Fruit fly (Drosophila melanogaster) Kc167 (cell line): ENCODE measurements around the gene CG14770.

Experiments
- Myc ChIP-seq: fragments of >200 bp; optimal IDR thresholded peaks from 2 replicates; lab custom pipeline; 2017; ENCODE audit warnings: missing external identifiers
- Sin3A ChIP-seq: fragments of >200 bp; optimal IDR thresholded peaks from 2 replicates; lab custom pipeline; 2018; ENCODE audit warnings: missing external identifiers
- h ChIP-seq: fragments of >200 bp; optimal IDR thresholded peaks from 3 replicates; lab custom pipeline; 2018; ENCODE audit warnings: missing external identifiers
- insv ChIP-seq: fragments of >200 bp; optimal IDR thresholded peaks from 3 replicates; lab custom pipeline; 2018; ENCODE audit warnings: missing external identifiers
- psq ChIP-seq: fragments of >200 bp; optimal IDR thresholded peaks from 2 replicates; lab custom pipeline; 2017; ENCODE audit warnings: missing external identifiers
- ttk ChIP-seq: sonication (Bioruptor generic); optimal IDR thresholded peaks from 2 replicates; lab custom pipeline; 2017; ENCODE audit warnings: missing external identifiers

The CG14770 gene

dm6 chrX:1368949-1369348 lies at the start of gene CG14770:
Gene CG14770 (plus strand): TSS chrX:1369249.
- no peak for TF ChIP-seq h
- no peak for TF ChIP-seq insv
- no peak for TF ChIP-seq Sin3A
- TF ChIP-seq ttk (lab: Kevin White, UChicago): no peak
- TF ChIP-seq Myc (lab: Kevin White, UChicago): no peak
- TF ChIP-seq psq: no peak

dm6 chrX:1320144-1320981 lies 48.7 kb upstream of the CG14770 start:
- no peak for TF ChIP-seq h

DNA sequence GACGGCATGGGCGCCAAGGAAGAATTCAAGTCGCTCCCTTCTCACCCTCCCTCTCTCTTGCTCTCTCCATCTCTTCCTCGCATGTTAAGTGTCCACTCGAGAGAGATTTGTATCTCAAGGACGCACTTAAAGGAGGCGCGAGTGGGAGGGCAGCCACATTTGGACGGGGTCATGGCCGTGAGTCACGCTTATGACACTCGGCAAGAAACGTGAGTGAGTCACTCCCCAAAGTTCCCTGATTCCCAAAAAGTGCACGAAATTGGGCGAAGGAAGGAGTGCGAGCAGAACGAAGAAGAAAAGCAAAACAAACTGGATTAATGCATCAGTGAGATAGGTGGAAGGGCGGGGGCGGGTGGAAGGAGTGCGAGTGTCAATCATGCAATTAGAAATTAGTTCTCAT lies 48.0 kb upstream of the CG14770 start:
- TF ChIP-seq Myc (lab: Kevin White, UChicago) (no peak), h (no peak), Sin3A (no peak), insv (no peak), psq (no peak), ttk (lab: Kevin White, UChicago) (no peak)

- TF ChIP-seq Myc (lab: Kevin White, UChicago) (no peak), insv (no peak), h (no peak)
Measured at dm6 chrX:1321664-1322063, 47.4 kb upstream of the CG14770 start.

DNA sequence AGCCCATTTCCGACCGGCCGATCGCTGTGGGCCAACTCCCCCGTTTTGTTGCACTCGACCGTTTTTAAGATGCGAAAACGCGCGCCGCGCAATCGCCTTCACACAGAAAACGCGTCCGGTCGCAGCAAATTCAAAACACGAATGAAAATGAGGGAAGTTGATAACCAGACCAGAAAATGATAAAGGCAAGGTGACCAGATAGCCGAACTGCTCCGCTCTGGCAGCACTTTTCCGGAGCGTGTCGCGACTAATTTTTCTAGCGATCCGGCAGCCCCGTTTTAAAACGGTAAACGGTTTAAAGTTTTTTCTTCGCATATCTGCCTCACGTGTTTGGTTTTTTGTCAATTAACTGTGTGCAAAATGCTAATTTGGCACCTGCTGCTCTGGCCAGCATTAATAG lies 46.8 kb upstream of the CG14770 start, which contains the start of gene DAAM:
Gene DAAM (minus strand): TSS at position 149 of the 400 bp plus-strand sequence.
- TF ChIP-seq h: no peak
- no peak for TF ChIP-seq Sin3A
- TF ChIP-seq ttk (lab: Kevin White, UChicago): no peak
- TF ChIP-seq insv: no peak
- no peak for TF ChIP-seq Myc (lab: Kevin White, UChicago)
- TF ChIP-seq psq: no peak

DNA sequence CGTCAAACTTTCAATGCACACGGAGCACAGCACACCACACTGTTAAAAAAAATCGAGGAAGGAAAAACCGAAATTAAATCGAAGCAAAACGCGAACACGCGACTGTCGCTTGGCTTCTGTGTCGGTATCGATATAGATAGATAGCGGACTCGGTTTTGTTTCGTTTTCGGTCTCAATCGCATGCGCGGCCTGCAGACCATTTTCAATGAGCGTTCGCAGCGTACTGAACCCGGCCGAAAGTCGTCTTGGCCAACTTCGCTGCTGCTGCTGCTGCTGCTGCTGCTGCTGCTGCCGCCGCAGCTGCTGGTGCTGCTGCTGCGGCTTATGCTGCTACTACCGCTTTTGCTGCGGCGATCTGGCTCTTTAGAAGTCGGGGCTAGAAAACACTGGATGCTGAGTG lies 31.1 kb upstream of the CG14770 start:
- TF ChIP-seq insv: no peak
- no peak for TF ChIP-seq ttk (lab: Kevin White, UChicago)
- TF ChIP-seq psq: no peak
- TF ChIP-seq h: no peak
- TF ChIP-seq Myc (lab: Kevin White, UChicago): no peak
- no peak for TF ChIP-seq Sin3A

DNA sequence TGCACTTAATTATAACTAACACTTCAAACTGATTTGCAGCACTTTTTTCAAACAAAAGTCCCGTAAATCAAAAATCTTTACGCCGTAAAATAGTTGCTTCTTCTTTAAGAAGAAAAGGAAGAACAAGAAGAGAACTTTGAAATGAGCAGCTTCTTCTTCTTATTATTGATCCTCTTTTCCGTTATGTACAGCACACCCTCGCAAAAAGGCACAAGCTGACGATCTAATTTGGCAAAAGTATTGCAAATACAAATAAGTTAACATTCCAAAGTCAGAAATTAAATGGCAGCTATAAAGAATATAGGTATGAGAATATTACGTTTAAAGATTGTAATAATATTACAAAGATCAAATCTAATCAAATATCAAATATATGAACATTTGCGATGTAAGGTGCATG lies 27.5 kb upstream of the CG14770 start, which contains the start of gene CG11409:
Gene CG11409 (minus strand): TSS at position 60 of the 400 bp plus-strand sequence.
- no peak for TF ChIP-seq insv

- TF ChIP-seq Sin3A (no peak), psq (no peak), Myc (lab: Kevin White, UChicago) (no peak), h (no peak), ttk (lab: Kevin White, UChicago) (no peak), insv (no peak)
Measured at dm6 chrX:1341944-1342392, 27.1 kb upstream of the CG14770 start, which contains the start of gene Naa30A. Gene Naa30A (plus strand): TSS chrX:1342106.

DNA sequence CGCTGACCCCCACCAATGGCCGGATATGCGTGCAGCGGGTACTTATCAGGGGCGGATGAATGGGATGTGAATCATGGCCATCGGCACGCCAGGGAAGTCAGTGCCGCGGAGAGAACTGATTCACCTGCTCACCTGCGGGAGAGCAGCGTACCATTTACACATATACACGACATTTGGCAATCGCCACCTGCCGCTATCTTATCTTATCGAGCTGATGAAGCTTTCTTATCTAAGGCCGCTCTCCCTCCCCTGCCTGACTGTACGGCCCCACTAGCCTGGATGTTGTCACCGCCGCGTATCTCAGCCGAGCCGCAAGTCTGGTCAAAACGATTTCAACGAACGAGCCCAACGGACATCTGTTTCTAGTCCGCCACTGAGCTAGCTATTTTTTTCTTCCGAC lies 22.8 kb upstream of the CG14770 start, which contains the start of gene Tsp2A:
Gene Tsp2A (plus strand): TSS at position 298 of the 400 bp plus-strand sequence.
- TF ChIP-seq insv (no peak), ttk (lab: Kevin White, UChicago) (no peak), Sin3A (no peak)

- TF ChIP-seq Sin3A: no peak
- no peak for TF ChIP-seq Myc (lab: Kevin White, UChicago)
- no peak for TF ChIP-seq h
- no peak for TF ChIP-seq insv
- TF ChIP-seq psq: no peak
- no peak for TF ChIP-seq ttk (lab: Kevin White, UChicago)
Measured at dm6 chrX:1346833-1347232, 22.2 kb upstream of the CG14770 start.

- TF ChIP-seq psq: no peak
- no peak for TF ChIP-seq insv
- no peak for TF ChIP-seq ttk (lab: Kevin White, UChicago)
Measured at dm6 chrX:1349255-1349654, 19.8 kb upstream of the CG14770 start, which contains the start of gene MTPAP. Gene MTPAP (minus strand): TSS chrX:1349357.

DNA sequence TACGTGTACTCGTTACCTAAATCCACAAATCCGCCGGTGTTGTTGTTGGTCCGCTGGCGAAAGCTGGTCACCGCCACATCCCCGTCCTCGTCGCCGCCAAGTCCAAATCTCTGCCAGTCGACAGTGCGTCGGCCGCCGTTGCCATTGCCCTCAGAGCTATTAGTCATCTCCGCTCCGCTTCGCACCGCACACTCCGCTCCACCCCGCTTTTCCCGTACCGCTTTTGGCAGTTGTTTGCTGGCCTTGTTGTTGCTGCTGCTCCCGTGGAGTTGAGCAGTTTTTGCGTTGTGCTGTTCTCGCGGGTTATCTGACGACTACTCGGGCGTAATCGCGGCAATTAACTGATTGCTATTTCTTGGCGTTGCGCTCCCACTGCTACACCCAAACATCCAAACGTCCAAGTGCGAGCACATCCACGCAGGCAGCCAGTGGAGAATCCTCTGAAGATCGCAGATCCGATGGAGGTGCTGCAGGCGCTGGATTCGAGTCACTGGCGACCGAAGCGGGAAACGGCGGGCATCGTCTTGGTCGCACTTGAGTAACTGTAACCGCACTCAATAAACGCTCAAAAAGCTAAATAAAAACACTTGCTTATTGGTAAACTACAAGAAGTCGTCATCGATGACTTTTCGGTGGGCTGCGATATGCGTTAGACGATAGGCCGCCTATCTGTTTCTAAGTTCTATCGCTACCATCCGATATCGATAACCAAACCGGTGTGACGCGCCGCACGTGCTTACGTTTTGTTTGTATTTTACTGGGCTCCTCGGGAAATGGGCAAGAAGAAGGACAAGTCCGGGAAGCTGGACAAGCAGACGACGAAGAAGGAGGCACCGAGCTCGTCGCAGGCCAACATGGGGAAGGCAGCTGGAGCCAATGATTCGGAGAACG lies 15.5 kb upstream of the CG14770 start, which contains the start of the genes CG12773 and CG11417:
Gene CG12773 (minus strand): TSS at position 660 of the 891 bp plus-strand sequence.
Gene CG11417 (plus strand): TSS at position 693 of the 891 bp plus-strand sequence.
- no peak for TF ChIP-seq ttk (lab: Kevin White, UChicago)
- no peak for TF ChIP-seq insv
- TF ChIP-seq Sin3A: no peak
- no peak for TF ChIP-seq psq
- TF ChIP-seq Myc (lab: Kevin White, UChicago): no peak

DNA sequence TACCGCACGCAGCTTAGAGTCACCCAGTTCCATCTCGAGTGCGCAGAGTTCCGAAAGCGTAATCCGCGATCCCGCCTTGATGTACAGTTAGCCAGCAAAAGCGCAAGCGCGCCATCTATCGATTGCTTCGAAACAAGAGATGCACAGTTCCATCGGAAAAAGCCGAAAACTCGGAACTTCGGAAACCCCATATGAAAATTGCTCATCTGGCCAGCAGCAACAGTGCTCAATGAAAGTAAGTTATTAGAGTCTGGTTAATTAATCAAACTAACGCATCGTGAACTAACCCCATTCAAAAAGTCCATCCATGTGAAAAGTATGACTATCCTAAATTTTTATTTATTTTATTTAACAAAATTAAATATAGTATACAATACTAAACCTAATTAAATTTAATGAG lies 11.5 kb upstream of the CG14770 start, which contains the start of gene png:
Gene png (minus strand): TSS at position 101 of the 400 bp plus-strand sequence.
- TF ChIP-seq Sin3A (no peak), insv (no peak), Myc (lab: Kevin White, UChicago) (no peak), ttk (lab: Kevin White, UChicago) (no peak), psq (no peak), h (no peak)
